Fruit fly (Drosophila melanogaster): ENCODE measurements around the gene CG45073.

dm6 chr3R:30160312-30160942 lies 35.9 kb upstream of the CG45073 start, which contains the start of gene CG11498:
- TF ChIP-seq psq (optimal IDR thresholded peaks at IDR 0.05) (no peak), ttk (optimal IDR thresholded peaks at IDR 0.05) (no peak)
